Worm (Caenorhabditis elegans) whole organism, midembryonic: ENCODE data around the gene evl-18.

ENCODE experiments used
- T22C8.4 ChIP-seq: fragments of 200-800 bp; sonication (Bioruptor generic); IDR thresholded peaks from 2 replicates; pipeline ENCODE4 v1.3.6; 2022; ENCODE audit warnings: missing genetic modification characterization, missing compliant biosample characterization
- cog-1 ChIP-seq: sonication (generic microtip); optimal IDR thresholded peaks from 2 replicates; lab custom pipeline; 2016; ENCODE audit warnings: missing genetic modification characterization, missing compliant biosample characterization
- ztf-23 ChIP-seq: fragments of 200-800 bp; sonication (Bioruptor generic); IDR thresholded peaks from 2 replicates; pipeline ENCODE4 v1.3.6; 2022; ENCODE audit warnings: missing genetic modification reagents, missing genetic modification characterization, missing compliant biosample characterization

DNA sequence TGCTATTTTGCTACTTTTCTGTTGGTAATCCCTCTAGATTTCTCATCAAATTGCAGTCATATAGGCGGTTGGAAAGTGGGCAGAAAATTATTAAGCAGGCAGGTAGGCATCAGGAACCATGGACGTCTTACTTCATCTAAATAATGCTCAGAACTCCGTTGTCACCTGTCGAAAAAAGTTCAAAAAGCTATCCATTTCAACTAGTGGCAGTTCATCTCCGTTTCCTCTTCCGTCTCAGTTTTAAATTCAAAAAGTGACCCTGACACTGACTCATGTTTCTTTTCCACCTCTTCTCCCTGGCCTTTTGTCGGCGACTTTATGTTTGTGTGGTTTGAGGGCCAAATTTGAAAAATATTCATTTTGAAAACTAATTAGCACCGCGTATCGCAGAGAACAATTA is 39.7 kb upstream of the evl-18 start:
- TF ChIP-seq cog-1 (no peak), ztf-23 (GFP tag; lab: Robert Waterston, UW) (no peak), T22C8.4 (GFP tag; lab: Robert Waterston, UW) (no peak)
